Fruit fly (Drosophila melanogaster) whole organism, embryonic: ENCODE measurements around the gene CG5445.

Source experiments
- Adf1 ChIP-seq: fragments of 200-800 bp; sonication (Bioruptor generic); IDR thresholded peaks from 2 replicates; pipeline ENCODE4 v1.3.6; 2022; ENCODE audit warnings: missing biosample characterization, missing genetic modification characterization
- Atf3 ChIP-seq: fragments of 200-800 bp; sonication (Bioruptor generic); optimal IDR thresholded peaks from 3 replicates; lab custom pipeline; 2016; ENCODE audit warnings: missing biosample characterization, missing genetic modification characterization
- Bgb ChIP-seq: fragments of 200-800 bp; sonication (Bioruptor generic); IDR thresholded peaks from 2 replicates; pipeline ENCODE4 v1.3.6; 2022; ENCODE audit warnings: missing biosample characterization, missing genetic modification characterization; ENCODE audit not compliant: partially characterized antibody
- CG10366 ChIP-seq: fragments of 200-800 bp; sonication (Bioruptor generic); IDR thresholded peaks from 2 replicates; pipeline ENCODE4 v1.3.6; 2022; ENCODE audit warnings: missing biosample characterization, missing genetic modification characterization
- CG11085 ChIP-seq: fragments of 200-800 bp; sonication (Bioruptor generic); IDR thresholded peaks from 2 replicates; pipeline ENCODE4 v1.3.6; 2022; ENCODE audit warnings: missing biosample characterization, missing genetic modification characterization
- CG11247 ChIP-seq: fragments of 200-800 bp; sonication (Bioruptor generic); IDR thresholded peaks from 2 replicates; pipeline ENCODE4 v1.3.6; 2022; ENCODE audit warnings: missing biosample characterization, missing genetic modification characterization
- CG11398 ChIP-seq: fragments of 200-800 bp; sonication (Bioruptor generic); optimal IDR thresholded peaks from 2 replicates; lab custom pipeline; 2016; ENCODE audit warnings: missing biosample characterization, missing genetic modification characterization
- CG12744 ChIP-seq: fragments of 200-800 bp; sonication (Bioruptor generic); optimal IDR thresholded peaks from 2 replicates; lab custom pipeline; 2016; ENCODE audit warnings: missing biosample characterization, missing genetic modification characterization
- CG13287 ChIP-seq: fragments of 200-800 bp; sonication (Bioruptor generic); IDR thresholded peaks from 2 replicates; pipeline ENCODE4 v1.3.6; 2022; ENCODE audit warnings: missing biosample characterization, missing genetic modification characterization; ENCODE audit not compliant: partially characterized antibody
- CG14050 ChIP-seq: fragments of 200-800 bp; sonication (Bioruptor generic); IDR thresholded peaks from 3 replicates; pipeline ENCODE4 v1.3.6; 2022; ENCODE audit warnings: missing biosample characterization, missing genetic modification characterization
- CG14710 ChIP-seq: fragments of 200-800 bp; sonication (Bioruptor generic); optimal IDR thresholded peaks from 3 replicates; lab custom pipeline; 2019; ENCODE audit warnings: missing biosample characterization, mild to moderate bottlenecking, missing genetic modification characterization, moderate library complexity
- CG15073 ChIP-seq: fragments of 200-800 bp; sonication (Bioruptor generic); optimal IDR thresholded peaks from 2 replicates; lab custom pipeline; 2016; ENCODE audit warnings: missing biosample characterization, missing genetic modification characterization
- CG16813 ChIP-seq: fragments of 200-800 bp; sonication (Bioruptor generic); IDR thresholded peaks from 3 replicates; pipeline ENCODE4 v1.3.6; 2022; ENCODE audit warnings: missing biosample characterization, missing genetic modification characterization; ENCODE audit not compliant: partially characterized antibody
- CG17612 ChIP-seq: fragments of 200-800 bp; sonication (Bioruptor generic); IDR thresholded peaks from 2 replicates; pipeline ENCODE4 v1.3.6; 2022; ENCODE audit warnings: missing biosample characterization, missing genetic modification characterization
- CG17912 ChIP-seq: fragments of 200-800 bp; sonication (Bioruptor generic); optimal IDR thresholded peaks from 2 replicates; lab custom pipeline; 2018; ENCODE audit warnings: missing biosample characterization, mild to moderate bottlenecking, missing genetic modification characterization
- CG18619 ChIP-seq: fragments of 200-800 bp; sonication (Bioruptor generic); optimal IDR thresholded peaks from 3 replicates; lab custom pipeline; 2017; ENCODE audit warnings: missing biosample characterization, mild to moderate bottlenecking, missing genetic modification characterization
- CG33557 ChIP-seq: fragments of 200-800 bp; sonication (Bioruptor generic); optimal IDR thresholded peaks from 2 replicates; lab custom pipeline; 2019; ENCODE audit warnings: missing biosample characterization, mild to moderate bottlenecking, missing genetic modification characterization, moderate library complexity
- CG4328 ChIP-seq: fragments of 200-800 bp; sonication (Bioruptor generic); optimal IDR thresholded peaks from 3 replicates; lab custom pipeline; 2017; ENCODE audit warnings: missing biosample characterization, missing genetic modification reagents, missing genetic modification characterization
- CG7963 ChIP-seq: fragments of 200-800 bp; sonication (Bioruptor generic); IDR thresholded peaks from 3 replicates; pipeline ENCODE4 v1.3.6; 2022; ENCODE audit warnings: missing biosample characterization, missing genetic modification characterization; ENCODE audit not compliant: partially characterized antibody
- CG9727 ChIP-seq: fragments of 200-800 bp; sonication (Bioruptor generic); optimal IDR thresholded peaks from 3 replicates; lab custom pipeline; 2017; ENCODE audit warnings: missing biosample characterization, mild to moderate bottlenecking, missing genetic modification characterization
- Camta ChIP-seq: fragments of 200-800 bp; sonication (Bioruptor generic); optimal IDR thresholded peaks from 2 replicates; lab custom pipeline; 2016; ENCODE audit warnings: missing biosample characterization, missing genetic modification characterization
- D ChIP-seq, 2 experiments: fragments of 200-800 bp in 1 of 2; fragments of >200 bp in 1 of 2; sonication (Bioruptor generic) in 1 of 2; optimal IDR thresholded peaks; 2 replicates in 1 of 2; 3 replicates in 1 of 2; lab custom pipeline; 2017; ENCODE audit warnings: mild to moderate bottlenecking in 1 of 2, missing biosample characterization in 1 of 2, missing genetic modification characterization in 1 of 2, missing genetic modification reagents in 1 of 2
- Dbx ChIP-seq: fragments of 200-800 bp; sonication (Bioruptor generic); IDR thresholded peaks from 3 replicates; pipeline ENCODE4 v1.3.6; 2022; ENCODE audit warnings: missing biosample characterization, missing genetic modification characterization
- Mad ChIP-seq: fragments of 200-800 bp; sonication (Bioruptor generic); optimal IDR thresholded peaks from 2 replicates; lab custom pipeline; 2016; ENCODE audit warnings: missing biosample characterization, missing genetic modification characterization
- Mes4 ChIP-seq: fragments of 200-800 bp; sonication (Bioruptor generic); optimal IDR thresholded peaks from 2 replicates; lab custom pipeline; 2016; ENCODE audit warnings: missing biosample characterization, missing genetic modification characterization
- Ptx1 ChIP-seq: fragments of 200-800 bp; sonication (Bioruptor generic); IDR thresholded peaks from 2 replicates; pipeline ENCODE4 v1.3.6; 2022; ENCODE audit warnings: missing biosample characterization, missing genetic modification characterization
- Ravus ChIP-seq: fragments of 200-800 bp; sonication (Bioruptor generic); IDR thresholded peaks from 2 replicates; pipeline ENCODE4 v1.3.6; 2022; ENCODE audit warnings: missing biosample characterization, missing genetic modification characterization
- Rx ChIP-seq: fragments of 200-800 bp; sonication (Bioruptor generic); IDR thresholded peaks from 2 replicates; pipeline ENCODE4 v1.3.6; 2022; ENCODE audit warnings: missing biosample characterization, missing genetic modification characterization
- Sox102F ChIP-seq: fragments of 200-800 bp; sonication (Bioruptor generic); optimal IDR thresholded peaks from 2 replicates; lab custom pipeline; 2018; ENCODE audit warnings: missing biosample characterization, mild to moderate bottlenecking, missing genetic modification characterization, moderate library complexity
- Ssrp ChIP-seq: fragments of 200-800 bp; sonication (Bioruptor generic); optimal IDR thresholded peaks from 2 replicates; lab custom pipeline; 2018; ENCODE audit warnings: missing biosample characterization, mild to moderate bottlenecking, missing genetic modification characterization, moderate library complexity
- Stat92E ChIP-seq, 3 experiments: fragments of >200 bp in 2 of 3; fragments of 200-800 bp in 1 of 3; sonication (Bioruptor generic) in 1 of 3; optimal IDR thresholded peaks; 2 replicates each; lab custom pipeline; 2017 to 2019; ENCODE audit warnings: missing biosample characterization in 3 of 3, missing genetic modification characterization in 3 of 3, mild to moderate bottlenecking in 1 of 3, moderate library complexity in 1 of 3
- Xrp1 ChIP-seq: fragments of 200-800 bp; sonication (Bioruptor generic); IDR thresholded peaks from 2 replicates; pipeline ENCODE4 v1.3.6; 2022; ENCODE audit warnings: missing biosample characterization, missing genetic modification characterization
- aop ChIP-seq: fragments of 200-800 bp; sonication (Bioruptor generic); IDR thresholded peaks from 2 replicates; pipeline ENCODE4 v1.3.6; 2022; ENCODE audit warnings: missing biosample characterization, missing genetic modification characterization
- ap ChIP-seq: fragments of 200-800 bp; sonication (Bioruptor generic); IDR thresholded peaks from 2 replicates; pipeline ENCODE4 v1.3.6; 2022; ENCODE audit warnings: missing biosample characterization, missing genetic modification characterization
- ci ChIP-seq: fragments of 200-800 bp; sonication (Bioruptor generic); IDR thresholded peaks from 3 replicates; pipeline ENCODE4 v1.3.6; 2022; ENCODE audit warnings: missing biosample characterization, missing genetic modification characterization
- dati ChIP-seq: fragments of 200-800 bp; sonication (Bioruptor generic); IDR thresholded peaks from 2 replicates; pipeline ENCODE4 v1.3.6; 2022; ENCODE audit warnings: missing biosample characterization, missing genetic modification characterization
- emc ChIP-seq: fragments of 200-800 bp; sonication (Bioruptor generic); optimal IDR thresholded peaks from 2 replicates; lab custom pipeline; 2016; ENCODE audit warnings: missing biosample characterization, missing genetic modification characterization
- fd3F ChIP-seq: fragments of 200-800 bp; sonication (Bioruptor generic); optimal IDR thresholded peaks from 2 replicates; lab custom pipeline; 2018; ENCODE audit warnings: missing biosample characterization, mild to moderate bottlenecking, missing genetic modification characterization, moderate library complexity
- gce ChIP-seq: fragments of 200-800 bp; sonication (Bioruptor generic); IDR thresholded peaks from 3 replicates; pipeline ENCODE4 v1.3.6; 2022; ENCODE audit warnings: missing biosample characterization, missing genetic modification characterization
- jumu ChIP-seq: fragments of 200-800 bp; sonication (Bioruptor generic); optimal IDR thresholded peaks from 3 replicates; lab custom pipeline; 2016; ENCODE audit warnings: missing biosample characterization, missing genetic modification characterization
- kay ChIP-seq: fragments of 200-800 bp; sonication (Bioruptor generic); optimal IDR thresholded peaks from 2 replicates; lab custom pipeline; 2016; ENCODE audit warnings: missing biosample characterization, missing genetic modification characterization
- mld ChIP-seq: fragments of 200-800 bp; sonication (Bioruptor generic); IDR thresholded peaks from 3 replicates; pipeline ENCODE4 v1.3.6; 2022; ENCODE audit warnings: missing biosample characterization, missing genetic modification characterization; ENCODE audit not compliant: partially characterized antibody
- nmo ChIP-seq: fragments of 200-800 bp; sonication (Bioruptor generic); optimal IDR thresholded peaks from 2 replicates; lab custom pipeline; 2018; ENCODE audit warnings: missing biosample characterization, mild to moderate bottlenecking, missing genetic modification characterization, moderate library complexity
- nom ChIP-seq: fragments of 200-800 bp; sonication (Bioruptor generic); optimal IDR thresholded peaks from 2 replicates; lab custom pipeline; 2017; ENCODE audit warnings: missing biosample characterization, missing genetic modification characterization, mild to moderate bottlenecking, moderate library complexity, missing genetic modification reagents
- pan ChIP-seq, 4 experiments: fragments of >200 bp in 3 of 4; fragments of 200-800 bp in 1 of 4; sonication (Bioruptor generic) in 1 of 4; optimal IDR thresholded peaks in 3 of 4; IDR thresholded peaks in 1 of 4; 2 replicates each; pipeline versions ENCODE4 v1.3.6 to Lab custom; 2017 to 2022; ENCODE audit warnings: missing biosample characterization in 2 of 4, missing genetic modification characterization in 2 of 4, mixed read lengths in 1 of 4
- slou ChIP-seq: fragments of 200-800 bp; sonication (Bioruptor generic); optimal IDR thresholded peaks from 3 replicates; lab custom pipeline; 2016; ENCODE audit warnings: missing biosample characterization, missing genetic modification characterization
- tna ChIP-seq: fragments of 200-800 bp; sonication (Bioruptor generic); IDR thresholded peaks from 2 replicates; pipeline ENCODE4 v1.3.6; 2022; ENCODE audit warnings: missing biosample characterization, missing genetic modification characterization; ENCODE audit not compliant: partially characterized antibody
- wor ChIP-seq: fragments of 200-800 bp; sonication (Bioruptor generic); IDR thresholded peaks from 2 replicates; pipeline ENCODE4 v1.3.6; 2022; ENCODE audit warnings: missing biosample characterization, missing genetic modification characterization

The CG5445 gene

DNA sequence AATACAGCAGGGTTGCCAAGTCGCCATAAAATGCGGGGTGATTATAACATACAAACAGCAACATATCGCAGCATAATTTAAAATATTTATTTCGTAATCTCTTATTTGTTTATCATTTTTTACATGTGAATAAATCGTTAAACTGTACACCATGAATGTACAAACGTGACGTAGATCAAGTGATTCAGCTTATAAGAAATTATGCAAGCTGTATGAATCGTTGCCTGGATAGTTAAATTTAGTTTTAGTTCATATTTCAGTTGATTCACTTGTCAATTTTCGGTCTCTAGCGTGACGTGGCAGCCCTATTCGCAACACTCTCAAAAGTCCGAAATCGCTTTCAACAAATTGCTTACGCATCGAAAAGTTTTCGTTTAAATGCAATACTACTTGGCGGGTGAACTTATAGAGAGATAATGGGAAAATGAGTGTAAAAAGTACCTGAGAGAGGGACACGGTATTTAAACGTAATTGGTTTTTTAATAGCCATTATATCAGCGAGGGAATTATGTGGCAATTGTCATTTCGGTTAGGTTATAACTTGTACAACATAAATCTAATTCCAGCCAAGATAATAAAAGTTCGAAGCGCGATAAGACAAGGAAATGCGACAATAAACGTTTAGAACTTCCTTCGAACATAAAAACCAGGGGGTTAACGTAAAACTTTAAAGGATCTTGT lies 9.9 kb downstream of the CG5445 start (continued):
- TF ChIP-seq CG14050: peak; percentile 39; the same call in 2 of the 3 replicates
- TF ChIP-seq aop (GFP tag; lab: Robert Waterston, UW): no peak
- TF ChIP-seq Camta (GFP tag; lab: Kevin White, UChicago): peak; percentile 41
- no peak for TF ChIP-seq CG33557
- TF ChIP-seq CG16813 (GFP tag; lab: Robert Waterston, UW): no peak
- no peak for TF ChIP-seq Bgb (GFP tag; lab: Robert Waterston, UW)
- no peak for TF ChIP-seq CG13287 (GFP tag; lab: Robert Waterston, UW)
- TF ChIP-seq Dbx (GFP tag; lab: Robert Waterston, UW): peak; percentile 65
- peak; percentile 18; the same call in 1 of the 2 replicates for TF ChIP-seq dati
- TF ChIP-seq CG15073 (GFP tag; lab: Kevin White, UChicago): no peak
- peak; percentile 77 for TF ChIP-seq nmo (GFP tag; lab: Kevin White, UChicago)
- TF ChIP-seq kay: peak; percentile 42
- TF ChIP-seq nom (GFP tag; lab: Kevin White, UChicago): no peak
- no peak; the same call in 1 of the 2 replicates for TF ChIP-seq Adf1 (GFP tag; lab: Robert Waterston, UW)
- TF ChIP-seq ap (GFP tag; lab: Robert Waterston, UW): no peak
- TF ChIP-seq CG17912 (GFP tag; lab: Kevin White, UChicago): no peak
- TF ChIP-seq gce (GFP tag; lab: Robert Waterston, UW): no peak
- TF ChIP-seq Ravus (GFP tag; lab: Robert Waterston, UW): no peak
- 0 out of 2 replicates have a peak, but pooled peaks have one; percentile 18 for TF ChIP-seq CG17612
- peak; percentile 11 for TF ChIP-seq jumu (GFP tag; lab: Kevin White, UChicago)
- no peak for TF ChIP-seq CG11398 (GFP tag; lab: Kevin White, UChicago)
- no peak for TF ChIP-seq D (optimal IDR thresholded peaks at IDR 0.05; lab: Kevin White, UChicago)
- peak; percentile 54 for TF ChIP-seq D (GFP tag; optimal IDR thresholded peaks at IDR 0.05; lab: Kevin White, UChicago)
- no peak for TF ChIP-seq slou (GFP tag; lab: Kevin White, UChicago)
- no peak for TF ChIP-seq mld (GFP tag; lab: Robert Waterston, UW)
- TF ChIP-seq CG14710 (tag; lab: Kevin White, UChicago): peak; percentile 39
- TF ChIP-seq CG11247 (GFP tag; lab: Robert Waterston, UW): no peak
- peak; percentile 53; the same call in 1 of the 2 replicates for TF ChIP-seq Xrp1 (GFP tag; lab: Robert Waterston, UW)
- peak; percentile 75 for TF ChIP-seq Sox102F (GFP tag; lab: Kevin White, UChicago)
- TF ChIP-seq Ssrp (tag; lab: Kevin White, UChicago): peak; percentile 64
- peak; percentile 79; the same call in 2 of the 3 replicates for TF ChIP-seq ci
- TF ChIP-seq CG11085: 0 out of 2 replicates have a peak, but pooled peaks have one; percentile 6
- no peak; the same call in 1 of the 2 replicates for TF ChIP-seq Ptx1
- TF ChIP-seq Stat92E (GFP tag; optimal IDR thresholded peaks at IDR 0.05; lab: Kevin White, UChicago): no peak
- no peak for TF ChIP-seq Mes4 (GFP tag; lab: Kevin White, UChicago)
- TF ChIP-seq CG4328 (GFP tag; lab: Kevin White, UChicago): peak; percentile 55
- peak; percentile 71 for TF ChIP-seq CG9727 (GFP tag; lab: Kevin White, UChicago)
- no peak for TF ChIP-seq tna
- TF ChIP-seq CG10366 (GFP tag; lab: Robert Waterston, UW): peak; percentile 56
- peak; percentile 56 for TF ChIP-seq wor (GFP tag; lab: Robert Waterston, UW)
- TF ChIP-seq pan (optimal IDR thresholded peaks at IDR 0.05; lab: Kevin White, UChicago): no peak
- TF ChIP-seq pan (GFP tag; optimal IDR thresholded peaks at IDR 0.05 in 1 of 2, IDR thresholded peaks at IDR 0.05 in 1 of 2): peak in 1 of 2 experiments; percentile 47
- no peak; the same call in 1 of the 2 replicates for TF ChIP-seq Rx (GFP tag; lab: Robert Waterston, UW)
- peak; percentile 64 for TF ChIP-seq fd3F (GFP tag; lab: Kevin White, UChicago)
- TF ChIP-seq emc (GFP tag; lab: Kevin White, UChicago): no peak
- peak; percentile 36 for TF ChIP-seq Mad (GFP tag; lab: Kevin White, UChicago)
- no peak for TF ChIP-seq CG7963
- TF ChIP-seq CG12744 (GFP tag; lab: Kevin White, UChicago): no peak
- TF ChIP-seq Atf3 (GFP tag; lab: Kevin White, UChicago): peak; percentile 40
- peak; percentile 66 for TF ChIP-seq CG18619 (GFP tag; lab: Kevin White, UChicago)
